Fruit fly (Drosophila melanogaster): ENCODE results near the gene 140up.

140up gene

DNA sequence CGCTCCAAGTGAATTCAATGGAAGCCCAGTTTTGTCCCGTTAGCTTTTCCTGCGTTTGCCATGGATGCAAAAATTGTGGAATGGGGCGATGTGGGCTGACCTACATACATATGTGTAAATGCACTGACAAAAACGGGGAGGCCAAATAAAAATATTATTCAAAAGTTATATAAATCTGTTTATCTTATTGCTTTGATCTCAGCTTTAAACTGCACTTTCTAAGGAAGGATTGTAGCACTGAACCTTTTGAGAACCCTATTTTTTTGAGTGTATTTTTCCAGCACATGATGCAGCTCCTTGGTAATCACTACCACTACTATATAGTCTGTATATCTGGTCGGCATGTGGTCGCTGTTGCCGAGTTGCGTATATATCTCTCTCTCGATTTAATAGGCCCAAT lies 48.3 kb downstream of the 140up start (continued):
- TF ChIP-seq eve (GFP tag; optimal IDR thresholded peaks at IDR 0.05) (peak in 1 of 2 experiments; percentile 30), pita (GFP tag; optimal IDR thresholded peaks at IDR 0.05) (no peak), CG18599 (GFP tag; optimal IDR thresholded peaks at IDR 0.05) (peak; percentile 36), CG10366 (GFP tag; IDR thresholded peaks at IDR 0.05) (peak; percentile 40; the same call in 1 of the 2 replicates), CG33557 (GFP tag; optimal IDR thresholded peaks at IDR 0.05) (no peak), ems (GFP tag; optimal IDR thresholded peaks at IDR 0.05) (peak; percentile 18), sens (GFP tag) (peak; percentile 83), CG18764 (GFP tag; optimal IDR thresholded peaks at IDR 0.05) (peak; percentile 19), CG3847 (GFP tag; IDR thresholded peaks at IDR 0.05) (peak; percentile 25; the same call in 1 of the 2 replicates), CG1233 (GFP tag; optimal IDR thresholded peaks at IDR 0.05) (peak; percentile 34), zfh1 (GFP tag; IDR thresholded peaks at IDR 0.05) (peak; percentile 64; the same call in 1 of the 3 replicates), Deaf1 (tag; optimal IDR thresholded peaks at IDR 0.05) (peak; percentile 13), CG15011 (GFP tag; optimal IDR thresholded peaks at IDR 0.05) (peak; percentile 1), Dad (GFP tag; optimal IDR thresholded peaks at IDR 0.05) (peak; percentile 17)

Data from whole organism, embryonic.